Worm (Caenorhabditis elegans): ENCODE data around the gene wdr-5.3.
A peak's percentile ranks its signal among the peaks of the same experiment; 100 is the strongest.

The wdr-5.3 gene

DNA sequence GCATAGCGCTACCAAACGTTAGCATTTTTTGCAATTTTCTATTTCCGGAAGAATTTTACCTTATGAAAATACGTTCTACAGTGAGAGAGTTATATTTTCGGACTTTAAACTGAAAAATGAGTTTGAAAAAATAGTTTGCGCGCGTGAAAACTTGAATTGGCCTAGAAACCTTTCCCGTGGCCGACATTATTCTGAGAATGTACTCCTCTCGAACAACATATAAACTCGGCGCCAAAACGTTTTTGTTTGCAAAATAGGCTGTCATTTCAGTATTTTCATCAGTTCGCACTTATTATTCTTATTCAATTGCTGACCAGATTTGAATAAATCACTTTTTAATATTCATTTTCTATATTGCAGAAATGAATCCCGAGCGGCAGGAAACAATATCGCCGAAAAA lies at the start of gene wdr-5.3, which contains the start of gene mre-11:
TSS of gene wdr-5.3 (plus strand) at position 361 of the 400 bp plus-strand sequence.
TSS of gene mre-11 (minus strand) at position 113 of the 400 bp plus-strand sequence.
- TF ChIP-seq ama-1 (optimal IDR thresholded peaks at IDR 0.05) (no peak), jun-1 (tag; optimal IDR thresholded peaks at IDR 0.05) (no peak), unc-30 (tag; optimal IDR thresholded peaks at IDR 0.05) (no peak), nhr-19 (GFP tag; conservative IDR thresholded peaks at IDR 0.05) (peak; percentile 72), lin-14 (GFP tag; optimal IDR thresholded peaks at IDR 0.05) (no peak), unc-86 (tag; optimal IDR thresholded peaks at IDR 0.05) (peak; percentile 51), sup-37 (GFP tag; optimal IDR thresholded peaks at IDR 0.05) (no peak), unc-130 (tag; optimal IDR thresholded peaks at IDR 0.05) (peak; percentile 69), egl-27 (tag; optimal IDR thresholded peaks at IDR 0.05) (no peak), nhr-76 (tag; optimal IDR thresholded peaks at IDR 0.05) (no peak), alr-1 (tag; optimal IDR thresholded peaks at IDR 0.05; ENCODE audit: borderline replicate concordance) (no peak), tlp-1 (tag; optimal IDR thresholded peaks at IDR 0.05) (no peak), lin-15B (tag; optimal IDR thresholded peaks at IDR 0.05) (peak; percentile 56), dpl-1 (GFP tag; optimal IDR thresholded peaks at IDR 0.05) (peak; percentile 84 to 92 (median 88)), pax-3 (tag; optimal IDR thresholded peaks at IDR 0.05) (peak; percentile 60), mep-1 (tag; optimal IDR thresholded peaks at IDR 0.05) (peak; percentile 68), C16A3.4 (tag; optimal IDR thresholded peaks at IDR 0.05) (peak; percentile 50), ceh-8 (GFP tag; optimal IDR thresholded peaks at IDR 0.05) (no peak), nhr-20 (tag; optimal IDR thresholded peaks at IDR 0.05) (peak; percentile 80), elt-2 (tag; optimal IDR thresholded peaks at IDR 0.05) (peak; percentile 18), lin-13 (GFP tag; optimal IDR thresholded peaks at IDR 0.05) (peak; percentile 56), ceh-82 (tag; optimal IDR thresholded peaks at IDR 0.05) (peak in 2 of 3 experiments; percentile 37), unc-62 (GFP tag; optimal IDR thresholded peaks at IDR 0.05) (no peak), tbx-2 (tag; optimal IDR thresholded peaks at IDR 0.05) (no peak), ets-5 (GFP tag; IDR thresholded peaks at IDR 0.05) (no peak), nhr-12 (tag; optimal IDR thresholded peaks at IDR 0.05) (no peak), lsy-2 (tag; optimal IDR thresholded peaks at IDR 0.05) (peak; percentile 65 to 77), zip-4 (GFP tag; optimal IDR thresholded peaks at IDR 0.05) (no peak), Y116A8C.19 (tag; optimal IDR thresholded peaks at IDR 0.05; ENCODE audit: borderline replicate concordance) (no peak), lin-39 (tag; optimal IDR thresholded peaks at IDR 0.05) (no peak), aha-1 (tag; optimal IDR thresholded peaks at IDR 0.05) (no peak), sox-4 (tag; optimal IDR thresholded peaks at IDR 0.05) (peak; percentile 52), xbp-1 (tag; optimal IDR thresholded peaks at IDR 0.05) (peak; percentile 75), efl-1 (optimal IDR thresholded peaks at IDR 0.05) (peak; percentile 70 to 90), efl-1 (GFP tag; optimal IDR thresholded peaks at IDR 0.05 in 1 of 2) (peak; percentile 89 to 99), elt-3 (tag; optimal IDR thresholded peaks at IDR 0.05) (peak in 1 of 6 experiments; percentile 13), snu-23 (GFP tag; optimal IDR thresholded peaks at IDR 0.05) (peak; percentile 80), swsn-7 (tag; optimal IDR thresholded peaks at IDR 0.05) (peak; percentile 75), nhr-47 (tag; optimal IDR thresholded peaks at IDR 0.05) (peak; percentile 79), C04F5.9 (tag; optimal IDR thresholded peaks at IDR 0.05) (peak; percentile 29), nhr-11 (tag; optimal IDR thresholded peaks at IDR 0.05) (no peak), nhr-237 (tag; optimal IDR thresholded peaks at IDR 0.05) (no peak), snpc-4 (tag; optimal IDR thresholded peaks at IDR 0.05) (peak; percentile 49), egl-13 (tag; optimal IDR thresholded peaks at IDR 0.05) (peak; percentile 41), mdl-1 (tag; optimal IDR thresholded peaks at IDR 0.05) (peak in 1 of 2 experiments; percentile 41), nhr-84 (tag; optimal IDR thresholded peaks at IDR 0.05) (no peak), lir-3 (tag; optimal IDR thresholded peaks at IDR 0.05; ENCODE audit: poor library complexity) (peak; percentile 90), mab-9 (GFP tag; IDR thresholded peaks at IDR 0.05) (no peak), aly-2 (tag; optimal IDR thresholded peaks at IDR 0.05) (no peak), ceh-90 (tag; optimal IDR thresholded peaks at IDR 0.05) (peak; percentile 78), irx-1 (tag; optimal IDR thresholded peaks at IDR 0.05) (peak; percentile 68), hlh-17 (GFP tag; optimal IDR thresholded peaks at IDR 0.05; ENCODE audit: borderline replicate concordance) (no peak), unc-98 (GFP tag; IDR thresholded peaks at IDR 0.05) (no peak), hpl-2 (GFP tag; optimal IDR thresholded peaks at IDR 0.05) (no peak)

Data from whole organism, L1 larva.